Worm (Caenorhabditis elegans): ENCODE data around the gene F10G2.10.

ce11 chrV:7282037-7282436 is 40.0 kb upstream of the F10G2.10 start, which contains the start of gene C13A2.3:
- TF ChIP-seq T22C8.4 (GFP tag; IDR thresholded peaks at IDR 0.05) (no peak), flt-1 (GFP tag; IDR thresholded peaks at IDR 0.05) (no peak), ztf-23 (GFP tag; IDR thresholded peaks at IDR 0.05) (no peak), med-1 (GFP tag; optimal IDR thresholded peaks at IDR 0.05; ENCODE audit: insufficient read depth) (no peak), klf-2 (GFP tag; conservative IDR thresholded peaks at IDR 0.05) (no peak), ztf-29 (GFP tag; IDR thresholded peaks at IDR 0.05) (no peak), cog-1 (tag; optimal IDR thresholded peaks at IDR 0.05) (no peak), ref-1 (GFP tag; conservative IDR thresholded peaks at IDR 0.05) (no peak), tab-1 (GFP tag; IDR thresholded peaks at IDR 0.05) (no peak)

All from whole organism, midembryonic.